Worm (Caenorhabditis elegans): Measurements from ENCODE around the gene nhr-30.

ce11 chrV:9081410-9081809, 36.4 kb downstream of the nhr-30 start:
- TF ChIP-seq unc-62 (GFP tag; optimal IDR thresholded peaks at IDR 0.05) (no peak), unc-39 (tag; optimal IDR thresholded peaks at IDR 0.05) (no peak), nhr-76 (tag; optimal IDR thresholded peaks at IDR 0.05) (no peak), drap-1 (GFP tag; optimal IDR thresholded peaks at IDR 0.05) (no peak), blmp-1 (tag; optimal IDR thresholded peaks at IDR 0.05) (no peak), M03D4.4 (tag; optimal IDR thresholded peaks at IDR 0.05) (no peak), nhr-12 (tag; optimal IDR thresholded peaks at IDR 0.05) (no peak), mab-5 (tag; optimal IDR thresholded peaks at IDR 0.05) (no peak), lsy-2 (tag; optimal IDR thresholded peaks at IDR 0.05) (no peak)
